Worm (Caenorhabditis elegans) whole organism, mixed stage, embryonic: Measurements from ENCODE around the gene K12H6.4.

ENCODE experiments used
- ceh-83 ChIP-seq: fragments of 200-800 bp; sonication (Bioruptor generic); optimal IDR thresholded peaks from 2 replicates; lab custom pipeline; 2018; ENCODE audit warnings: mild to moderate bottlenecking, missing genetic modification characterization, missing compliant biosample characterization
- ces-1 ChIP-seq: fragments of 150-350 bp; optimal IDR thresholded peaks from 2 replicates; lab custom pipeline; 2014; ENCODE audit warnings: missing biosample characterization, missing genetic modification reagents, missing genetic modification characterization
- ham-2 ChIP-seq: fragments of 200-800 bp; sonication (Bioruptor generic); optimal IDR thresholded peaks from 2 replicates; lab custom pipeline; 2018; ENCODE audit warnings: mild to moderate bottlenecking, missing genetic modification characterization, missing compliant biosample characterization
- lin-13 ChIP-seq: fragments of 150-350 bp; optimal IDR thresholded peaks from 2 replicates; lab custom pipeline; 2014; ENCODE audit warnings: missing biosample characterization, missing genetic modification characterization
- lin-32 ChIP-seq: fragments of 200-800 bp; sonication (Bioruptor generic); optimal IDR thresholded peaks from 2 replicates; lab custom pipeline; 2018; ENCODE audit warnings: mild to moderate bottlenecking, missing genetic modification characterization, missing compliant biosample characterization
- lsy-2 ChIP-seq: fragments of 150-350 bp; optimal IDR thresholded peaks from 2 replicates; lab custom pipeline; 2014; ENCODE audit warnings: missing biosample characterization, missing genetic modification characterization
- mab-5 ChIP-seq: fragments of 150-350 bp; optimal IDR thresholded peaks from 2 replicates; lab custom pipeline; 2014; ENCODE audit warnings: missing biosample characterization, missing genetic modification characterization
- nhr-12 ChIP-seq: fragments of 150-350 bp; optimal IDR thresholded peaks from 2 replicates; lab custom pipeline; 2014; ENCODE audit warnings: missing biosample characterization, missing genetic modification characterization
- nhr-237 ChIP-seq: fragments of 150-350 bp; optimal IDR thresholded peaks from 2 replicates; lab custom pipeline; 2014; ENCODE audit warnings: missing biosample characterization, missing genetic modification characterization
- nhr-76 ChIP-seq: sonication (generic microtip); optimal IDR thresholded peaks from 2 replicates; lab custom pipeline; 2017; ENCODE audit warnings: missing biosample characterization, missing genetic modification characterization
- snpc-4 ChIP-seq: fragments of 150-350 bp; optimal IDR thresholded peaks from 2 replicates; lab custom pipeline; 2014; ENCODE audit warnings: missing biosample characterization, missing genetic modification characterization
- unc-120 ChIP-seq: sonication (generic microtip); optimal IDR thresholded peaks from 2 replicates; lab custom pipeline; 2017; ENCODE audit warnings: missing genetic modification characterization, missing compliant biosample characterization; ENCODE audit not compliant: poor library complexity, severe bottlenecking
- unc-39 ChIP-seq: fragments of 150-350 bp; optimal IDR thresholded peaks from 2 replicates; lab custom pipeline; 2014; ENCODE audit warnings: missing biosample characterization, missing genetic modification characterization
- unc-62 ChIP-seq: fragments of 150-350 bp; optimal IDR thresholded peaks from 2 replicates; lab custom pipeline; 2014; ENCODE audit warnings: missing biosample characterization, missing genetic modification reagents, missing genetic modification characterization

DNA sequence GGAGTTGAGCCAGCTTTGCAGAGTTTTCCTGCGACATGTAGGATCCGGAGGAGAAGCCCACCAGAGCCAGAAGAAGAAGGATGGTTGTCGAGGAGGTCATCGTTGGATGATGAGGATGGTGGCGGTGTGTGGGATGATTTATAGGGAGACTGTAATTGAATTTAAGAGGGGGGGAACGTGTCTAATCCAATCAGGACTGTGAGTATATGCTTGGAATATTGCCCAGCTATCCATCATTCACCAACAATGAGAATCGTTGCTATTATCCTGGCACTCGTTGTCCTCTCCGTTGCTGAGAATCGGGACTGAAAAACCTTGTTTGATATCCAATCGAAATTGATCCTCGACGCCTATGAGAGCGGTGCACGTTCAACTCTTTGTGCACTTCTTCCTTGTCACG lies 2.0 kb upstream of the K12H6.4 start, which contains the start of gene K12H6.5:
- TF ChIP-seq ham-2 (no peak), unc-39 (tag; lab: Kevin White, UChicago) (no peak), nhr-237 (no peak), ces-1 (GFP tag; lab: Kevin White, UChicago) (no peak), lsy-2 (tag; lab: Kevin White, UChicago) (no peak), unc-62 (GFP tag; lab: Kevin White, UChicago) (no peak), lin-13 (tag; lab: Kevin White, UChicago) (no peak), ceh-83 (GFP tag; lab: Kevin White, UChicago) (no peak), unc-120 (no peak), nhr-76 (tag; lab: Kevin White, UChicago) (no peak), mab-5 (tag; lab: Kevin White, UChicago) (no peak), snpc-4 (tag; lab: Kevin White, UChicago) (no peak), nhr-12 (no peak), lin-32 (GFP tag; lab: Kevin White, UChicago) (no peak)
